Fruit fly (Drosophila melanogaster) Kc167 (cell line): ENCODE results near the gene CAH4.

ENCODE experiments used
- Myc ChIP-seq: fragments of >200 bp; optimal IDR thresholded peaks from 2 replicates; lab custom pipeline; 2017; ENCODE audit warnings: missing external identifiers
- Sin3A ChIP-seq: fragments of >200 bp; optimal IDR thresholded peaks from 2 replicates; lab custom pipeline; 2018; ENCODE audit warnings: missing external identifiers
- h ChIP-seq: fragments of >200 bp; optimal IDR thresholded peaks from 3 replicates; lab custom pipeline; 2018; ENCODE audit warnings: missing external identifiers
- insv ChIP-seq: fragments of >200 bp; optimal IDR thresholded peaks from 3 replicates; lab custom pipeline; 2018; ENCODE audit warnings: missing external identifiers
- psq ChIP-seq: fragments of >200 bp; optimal IDR thresholded peaks from 2 replicates; lab custom pipeline; 2017; ENCODE audit warnings: missing external identifiers

DNA sequence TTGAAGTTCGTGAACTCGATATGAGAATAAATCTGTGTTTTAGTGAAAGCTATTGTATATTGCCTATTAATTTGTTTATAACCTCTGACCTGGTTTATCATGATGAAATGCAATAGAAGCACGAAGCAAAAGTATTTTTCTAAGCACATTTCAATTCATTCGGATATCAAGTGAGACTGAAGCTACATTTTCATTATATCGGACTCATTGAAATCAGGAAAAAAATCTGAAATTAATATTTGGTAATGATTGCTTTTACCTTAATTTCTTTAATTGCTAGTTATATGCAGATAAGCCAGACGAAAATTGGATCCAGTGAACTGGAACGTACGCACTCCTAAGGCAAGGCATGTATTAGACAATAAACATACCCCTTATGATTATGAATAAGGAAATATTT is 16.3 kb downstream of the CAH4 start, which contains the start of gene CG33658:
- no peak for TF ChIP-seq psq (lab: Kevin White, UChicago)
- no peak for TF ChIP-seq h
- no peak for TF ChIP-seq Myc (lab: Kevin White, UChicago)
- TF ChIP-seq insv = no peak
- TF ChIP-seq Sin3A (lab: Kevin White, UChicago) = no peak
